Worm (Caenorhabditis elegans) whole organism, L4 larva: ENCODE results near the gene T21E8.5.
A peak's percentile ranks its signal among the peaks of the same experiment; 100 is the strongest.

Experiments
- D1046.2 ChIP-seq: fragments of 200-800 bp; sonication (Bioruptor generic); IDR thresholded peaks from 2 replicates; pipeline ENCODE4 v1.3.6; 2022; ENCODE audit warnings: missing genetic modification characterization, missing compliant biosample characterization
- F10B5.3 ChIP-seq: sonication (generic microtip); optimal IDR thresholded peaks from 2 replicates; lab custom pipeline; 2016; ENCODE audit warnings: mild to moderate bottlenecking, missing genetic modification characterization, missing compliant biosample characterization
- F37D6.2 ChIP-seq: sonication (generic microtip); optimal IDR thresholded peaks from 2 replicates; lab custom pipeline; 2016; ENCODE audit warnings: mild to moderate bottlenecking, missing genetic modification characterization, missing compliant biosample characterization
- Y48G9A.11 ChIP-seq: fragments of 200-800 bp; sonication (Bioruptor generic); IDR thresholded peaks from 2 replicates; pipeline ENCODE4 v1.3.6; 2022; ENCODE audit warnings: missing genetic modification reagents, missing genetic modification characterization, missing compliant biosample characterization
- ZK337.2 ChIP-seq: fragments of 200-800 bp; sonication (Bioruptor generic); IDR thresholded peaks from 2 replicates; pipeline ENCODE4 v1.3.6; 2022; ENCODE audit warnings: missing genetic modification reagents, missing genetic modification characterization, missing compliant biosample characterization
- arid-1 ChIP-seq: fragments of 200-800 bp; sonication (Bioruptor generic); conservative IDR thresholded peaks from 2 replicates; pipeline ENCODE4 v1.3.6; 2022; ENCODE audit warnings: missing genetic modification reagents, missing genetic modification characterization, missing compliant biosample characterization
- ceh-44 ChIP-seq: fragments of 200-800 bp; sonication (Bioruptor generic); IDR thresholded peaks from 2 replicates; pipeline ENCODE4 v1.3.6; 2022; ENCODE audit warnings: missing genetic modification reagents, missing genetic modification characterization, missing compliant biosample characterization
- ces-1 ChIP-seq: fragments of 150-350 bp; sonication (generic microtip); optimal IDR thresholded peaks from 4 replicates; lab custom pipeline; 2014; ENCODE audit warnings: missing biosample characterization, missing genetic modification reagents, missing genetic modification characterization
- ctbp-1 ChIP-seq: fragments of 200-800 bp; sonication (Bioruptor generic); IDR thresholded peaks from 2 replicates; pipeline ENCODE4 v1.3.6; 2022; ENCODE audit warnings: missing genetic modification reagents, missing genetic modification characterization, missing compliant biosample characterization
- daf-16 ChIP-seq, 3 experiments: sonication (generic microtip); optimal IDR thresholded peaks; 2 replicates each; lab custom pipeline; 2016 to 2017; ENCODE audit warnings: missing genetic modification characterization in 3 of 3, missing genetic modification reagents in 3 of 3, mild to moderate bottlenecking in 2 of 3, missing compliant biosample characterization in 2 of 3, missing biosample characterization in 1 of 3, moderate library complexity in 1 of 3
- dmd-6 ChIP-seq: fragments of 200-800 bp; sonication (Bioruptor generic); IDR thresholded peaks from 2 replicates; pipeline ENCODE4 v1.3.6; 2022; ENCODE audit warnings: missing genetic modification reagents, missing genetic modification characterization, missing compliant biosample characterization
- dve-1 ChIP-seq: sonication (generic microtip); optimal IDR thresholded peaks from 2 replicates; lab custom pipeline; 2017; ENCODE audit warnings: antibody characterized with exemption, mild to moderate bottlenecking, missing genetic modification characterization, missing compliant biosample characterization; ENCODE audit not compliant: insufficient read depth
- hlh-11 ChIP-seq: fragments of 200-800 bp; sonication (Bioruptor generic); optimal IDR thresholded peaks from 2 replicates; lab custom pipeline; 2018; ENCODE audit warnings: mild to moderate bottlenecking, missing genetic modification characterization, missing compliant biosample characterization
- hlh-30 ChIP-seq: sonication (generic microtip); optimal IDR thresholded peaks from 2 replicates; lab custom pipeline; 2017; ENCODE audit warnings: antibody characterized with exemption, mild to moderate bottlenecking, missing genetic modification characterization, missing compliant biosample characterization; ENCODE audit not compliant: insufficient read depth
- hmg-1.1 ChIP-seq: fragments of 200-800 bp; sonication (Bioruptor generic); IDR thresholded peaks from 2 replicates; pipeline ENCODE4 v1.3.6; 2022; ENCODE audit warnings: missing genetic modification reagents, missing genetic modification characterization, missing compliant biosample characterization
- lin-1 ChIP-seq: fragments of 200-800 bp; sonication (Bioruptor generic); IDR thresholded peaks from 2 replicates; pipeline ENCODE4 v1.3.6; 2022; ENCODE audit warnings: missing genetic modification reagents, missing genetic modification characterization, missing compliant biosample characterization
- lir-3 ChIP-seq: sonication (generic microtip); optimal IDR thresholded peaks from 2 replicates; lab custom pipeline; 2016; ENCODE audit warnings: mild to moderate bottlenecking, missing genetic modification characterization, missing compliant biosample characterization
- madf-5 ChIP-seq, 2 experiments: fragments of 200-800 bp; sonication (Bioruptor generic); IDR thresholded peaks; 2 replicates each; pipeline ENCODE4 v1.3.6; 2022; ENCODE audit warnings: missing compliant biosample characterization in 2 of 2, missing genetic modification characterization in 2 of 2
- mdl-1 ChIP-seq, 2 experiments: fragments of 150-350 bp in 1 of 2; sonication (generic microtip) in 1 of 2; optimal IDR thresholded peaks; 2 replicates each; lab custom pipeline; 2014 to 2017; ENCODE audit warnings: missing biosample characterization in 2 of 2, missing genetic modification characterization in 2 of 2
- mdt-29 ChIP-seq: fragments of 200-800 bp; sonication (Bioruptor generic); IDR thresholded peaks from 2 replicates; pipeline ENCODE4 v1.3.6; 2022; ENCODE audit warnings: missing genetic modification reagents, missing genetic modification characterization, missing compliant biosample characterization
- mep-1 ChIP-seq: fragments of 150-350 bp; sonication (generic microtip); optimal IDR thresholded peaks from 3 replicates; lab custom pipeline; 2014; ENCODE audit warnings: missing biosample characterization, missing genetic modification characterization
- mxl-3 ChIP-seq: fragments of 200-800 bp; sonication (Bioruptor generic); optimal IDR thresholded peaks from 2 replicates; lab custom pipeline; 2018; ENCODE audit warnings: mild to moderate bottlenecking, missing genetic modification characterization, missing compliant biosample characterization
- nhr-102 ChIP-seq: sonication (generic microtip); optimal IDR thresholded peaks from 2 replicates; lab custom pipeline; 2016; ENCODE audit warnings: mild to moderate bottlenecking, missing genetic modification characterization, moderate library complexity, missing compliant biosample characterization
- nhr-237 ChIP-seq: sonication (generic microtip); optimal IDR thresholded peaks from 2 replicates; lab custom pipeline; 2017; ENCODE audit warnings: missing biosample characterization, missing genetic modification characterization
- nhr-28 ChIP-seq: fragments of 150-350 bp; optimal IDR thresholded peaks from 2 replicates; lab custom pipeline; 2014; ENCODE audit warnings: missing biosample characterization, missing genetic modification characterization
- nhr-41 ChIP-seq: fragments of 200-800 bp; sonication (Bioruptor generic); IDR thresholded peaks from 2 replicates; pipeline ENCODE4 v1.3.6; 2022; ENCODE audit warnings: missing genetic modification reagents, missing genetic modification characterization, missing compliant biosample characterization
- nhr-48 ChIP-seq: sonication (generic microtip); optimal IDR thresholded peaks from 2 replicates; lab custom pipeline; 2016; ENCODE audit warnings: mild to moderate bottlenecking, missing genetic modification characterization, missing compliant biosample characterization
- nhr-77 ChIP-seq: fragments of 150-350 bp; optimal IDR thresholded peaks from 2 replicates; lab custom pipeline; 2014; ENCODE audit warnings: missing biosample characterization, missing genetic modification characterization
- php-3 ChIP-seq: fragments of 200-800 bp; sonication (Bioruptor generic); IDR thresholded peaks from 2 replicates; pipeline ENCODE4 v1.3.6; 2022; ENCODE audit warnings: missing genetic modification reagents, missing genetic modification characterization, missing compliant biosample characterization
- pqm-1 ChIP-seq: sonication (generic microtip); optimal IDR thresholded peaks from 2 replicates; lab custom pipeline; 2017; ENCODE audit warnings: missing biosample characterization, missing genetic modification characterization
- rbr-2 ChIP-seq: sonication (generic microtip); optimal IDR thresholded peaks from 2 replicates; lab custom pipeline; 2016; ENCODE audit warnings: missing genotype, missing genetic modification characterization, missing compliant biosample characterization
- skn-1 ChIP-seq: fragments of 150-350 bp; optimal IDR thresholded peaks from 2 replicates; lab custom pipeline; 2014; ENCODE audit warnings: missing biosample characterization, missing genetic modification characterization
- spr-1 ChIP-seq: sonication (generic microtip); optimal IDR thresholded peaks from 2 replicates; lab custom pipeline; 2016; ENCODE audit warnings: mild to moderate bottlenecking, missing genetic modification characterization, missing compliant biosample characterization
- spr-3 ChIP-seq: fragments of 200-800 bp; sonication (Bioruptor generic); optimal IDR thresholded peaks from 2 replicates; lab custom pipeline; 2018; ENCODE audit warnings: mild to moderate bottlenecking, missing genetic modification characterization, missing compliant biosample characterization
- tra-1 ChIP-seq: fragments of 200-800 bp; sonication (Bioruptor generic); IDR thresholded peaks from 2 replicates; pipeline ENCODE4 v1.3.6; 2022; ENCODE audit warnings: missing genetic modification reagents, missing genetic modification characterization, missing compliant biosample characterization
- unc-62 ChIP-seq, 3 experiments: fragments of 150-350 bp in 1 of 3; sonication (generic microtip); optimal IDR thresholded peaks in 2 of 3; peaks in 1 of 3; 1 replicate in 1 of 3; 2 replicates in 2 of 3; lab custom pipeline; 2014 to 2017; ENCODE audit warnings: missing biosample characterization in 3 of 3, missing genetic modification characterization in 3 of 3, missing genetic modification reagents in 3 of 3, missing genotype in 1 of 3
- zfp-3 ChIP-seq: fragments of 200-800 bp; sonication (Bioruptor generic); conservative IDR thresholded peaks from 2 replicates; pipeline ENCODE4 v1.3.6; 2022; ENCODE audit warnings: missing genetic modification reagents, missing genetic modification characterization, missing compliant biosample characterization
- zip-11 ChIP-seq: fragments of 200-800 bp; sonication (Bioruptor generic); IDR thresholded peaks from 2 replicates; pipeline ENCODE4 v1.3.6; 2022; ENCODE audit warnings: missing genetic modification characterization, missing compliant biosample characterization
- zip-2 ChIP-seq: fragments of 150-350 bp; optimal IDR thresholded peaks from 2 replicates; lab custom pipeline; 2014; ENCODE audit warnings: missing biosample characterization, missing genetic modification characterization
- ztf-11 ChIP-seq: fragments of 150-350 bp; optimal IDR thresholded peaks from 2 replicates; lab custom pipeline; 2014; ENCODE audit warnings: missing biosample characterization, missing genetic modification characterization
- ztf-7 ChIP-seq: fragments of 150-350 bp; optimal IDR thresholded peaks from 2 replicates; lab custom pipeline; 2014; ENCODE audit warnings: missing biosample characterization, missing genetic modification characterization

T21E8.5 gene

DNA sequence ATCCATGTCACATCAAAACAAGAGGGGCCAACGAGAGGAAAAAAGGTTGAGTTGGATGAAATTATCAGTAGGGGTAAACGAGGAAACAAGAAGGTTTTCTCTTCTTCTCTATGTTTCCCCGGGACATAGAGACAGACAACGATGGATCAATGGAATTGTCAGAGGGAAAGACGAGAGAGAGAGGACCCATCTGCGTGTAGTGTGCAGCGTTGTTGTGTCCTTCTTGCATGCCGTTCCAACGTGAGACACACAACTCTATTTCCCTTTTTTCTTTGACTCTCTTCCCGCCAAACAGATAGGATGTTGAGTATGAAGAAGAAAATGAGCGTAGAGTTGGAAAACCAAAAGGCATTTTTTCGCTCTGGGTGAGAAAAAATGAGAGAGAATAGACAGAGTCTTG lies 15.0 kb downstream of the T21E8.5 start (continued):
- TF ChIP-seq unc-62 (GFP tag; optimal IDR thresholded peaks at IDR 0.05 in 1 of 2; lab: Kevin White, UChicago) (peak in 1 of 2 experiments; percentile 97), unc-62 (tag; optimal IDR thresholded peaks at IDR 0.05; lab: Kevin White, UChicago) (no peak), hlh-30 (tag; lab: Kevin White, UChicago) (peak; percentile 49), daf-16 (GFP tag; optimal IDR thresholded peaks at IDR 0.05; lab: Kevin White, UChicago) (peak in 1 of 2 experiments; percentile 77), daf-16 (tag; optimal IDR thresholded peaks at IDR 0.05; lab: Kevin White, UChicago) (peak; percentile 12), spr-1 (tag; lab: Kevin White, UChicago) (no peak), madf-5 (GFP tag; IDR thresholded peaks at IDR 0.05; lab: Robert Waterston, UW) (no peak), mep-1 (tag; lab: Kevin White, UChicago) (peak; percentile 79)

DNA sequence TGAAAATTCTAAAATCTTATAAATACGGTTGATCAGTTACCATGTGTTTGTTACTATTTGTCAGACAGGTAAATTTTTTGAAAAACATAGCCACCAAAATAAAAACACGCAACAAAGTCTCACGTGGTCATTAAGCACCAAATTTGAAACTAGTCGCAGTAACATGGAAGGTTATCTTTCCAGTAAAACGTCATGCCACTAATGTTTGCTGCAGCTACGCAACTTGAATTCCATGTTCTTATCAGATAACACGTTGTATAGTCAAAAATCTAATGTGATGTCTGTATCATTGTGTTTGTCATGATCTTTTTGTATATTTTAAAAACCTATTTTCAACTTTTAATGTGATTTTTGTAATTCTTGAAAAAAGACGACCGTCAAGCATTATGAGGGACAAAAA lies 15.8 kb downstream of the T21E8.5 start:
- peak in 1 of 2 experiments; percentile 73 for TF ChIP-seq mdl-1 (tag; optimal IDR thresholded peaks at IDR 0.05; lab: Kevin White, UChicago)
- no peak for TF ChIP-seq spr-3 (GFP tag; lab: Kevin White, UChicago)
- no peak for TF ChIP-seq nhr-77 (tag; lab: Kevin White, UChicago)
- no peak for TF ChIP-seq mep-1 (tag; lab: Kevin White, UChicago)
- peak; percentile 74 for TF ChIP-seq lin-1 (GFP tag; lab: Robert Waterston, UW)
- no peak for TF ChIP-seq ctbp-1 (GFP tag; lab: Robert Waterston, UW)
- no peak for TF ChIP-seq zip-11
- TF ChIP-seq php-3 (GFP tag; lab: Robert Waterston, UW) = peak; percentile 61; the same call in 1 of the 2 replicates
- no peak for TF ChIP-seq F10B5.3
- no peak for TF ChIP-seq F37D6.2 (tag; lab: Kevin White, UChicago)
- no peak for TF ChIP-seq D1046.2
- no peak for TF ChIP-seq zfp-3 (GFP tag; lab: Robert Waterston, UW)
- TF ChIP-seq unc-62 (GFP tag; optimal IDR thresholded peaks at IDR 0.05 in 1 of 2; lab: Kevin White, UChicago) = peak in 1 of 2 experiments; percentile 66
- no peak for TF ChIP-seq unc-62 (tag; optimal IDR thresholded peaks at IDR 0.05; lab: Kevin White, UChicago)
- TF ChIP-seq nhr-41 (GFP tag; lab: Robert Waterston, UW) = no peak
- TF ChIP-seq nhr-28 (tag; lab: Kevin White, UChicago) = peak; percentile 78
- TF ChIP-seq tra-1 (GFP tag; lab: Robert Waterston, UW) = 0 out of 2 replicates have a peak, but pooled peaks have one; percentile 23
- no peak for TF ChIP-seq hmg-1.1 (GFP tag; lab: Robert Waterston, UW)
- TF ChIP-seq ZK337.2 (GFP tag; lab: Robert Waterston, UW) = no peak
- TF ChIP-seq mxl-3 (GFP tag; lab: Kevin White, UChicago) = peak; percentile 67
- TF ChIP-seq zip-2 (tag; lab: Kevin White, UChicago) = peak; percentile 24
- TF ChIP-seq ztf-11 (tag; lab: Kevin White, UChicago) = no peak
- no peak for TF ChIP-seq ceh-44
- peak; percentile 79 for TF ChIP-seq dmd-6 (GFP tag; lab: Robert Waterston, UW)
- no peak for TF ChIP-seq skn-1 (tag; lab: Kevin White, UChicago)
- TF ChIP-seq nhr-102 (tag; lab: Kevin White, UChicago) = peak; percentile 5
- TF ChIP-seq ces-1 (GFP tag; lab: Kevin White, UChicago) = no peak
- TF ChIP-seq dve-1 (tag; lab: Kevin White, UChicago) = peak; percentile 86
- TF ChIP-seq nhr-48 (tag; lab: Kevin White, UChicago) = peak; percentile 43
- no peak for TF ChIP-seq Y48G9A.11
- TF ChIP-seq nhr-237 = no peak
- no peak for TF ChIP-seq daf-16 (GFP tag; optimal IDR thresholded peaks at IDR 0.05; lab: Kevin White, UChicago)
- peak; percentile 90 for TF ChIP-seq daf-16 (tag; optimal IDR thresholded peaks at IDR 0.05; lab: Kevin White, UChicago)
- TF ChIP-seq hlh-30 (tag; lab: Kevin White, UChicago) = peak; percentile 66
- peak; percentile 24 for TF ChIP-seq ztf-7 (tag; lab: Kevin White, UChicago)
- no peak for TF ChIP-seq mdt-29 (GFP tag; lab: Robert Waterston, UW)
- no peak for TF ChIP-seq rbr-2 (tag; lab: Kevin White, UChicago)
- TF ChIP-seq arid-1 (GFP tag; lab: Robert Waterston, UW) = no peak
- TF ChIP-seq pqm-1 = peak; percentile 79
- peak; percentile 83 for TF ChIP-seq hlh-11 (tag; lab: Kevin White, UChicago)
- no peak for TF ChIP-seq lir-3 (tag; lab: Kevin White, UChicago)
